Worm (Caenorhabditis elegans) whole organism, young adult: ENCODE measurements around the gene F11E6.8.

Source experiments
- B0035.1 ChIP-seq: sonication (generic microtip); optimal IDR thresholded peaks from 2 replicates; lab custom pipeline; 2016; ENCODE audit warnings: missing genetic modification characterization, mild to moderate bottlenecking, missing compliant biosample characterization, missing genotype, missing genetic modification reagents
- C06A6.2 ChIP-seq: fragments of 200-800 bp; sonication (Bioruptor generic); conservative IDR thresholded peaks from 2 replicates; pipeline ENCODE4 v1.3.6; 2022; ENCODE audit warnings: missing genetic modification characterization, missing compliant biosample characterization
- C17E4.6 ChIP-seq: fragments of 200-800 bp; sonication (Bioruptor generic); IDR thresholded peaks from 2 replicates; pipeline ENCODE4 v1.3.6; 2022; ENCODE audit warnings: missing genetic modification reagents, missing genetic modification characterization, missing compliant biosample characterization
- F37B4.10 ChIP-seq: fragments of 200-800 bp; sonication (Bioruptor generic); IDR thresholded peaks from 2 replicates; pipeline ENCODE4 v1.3.6; 2022; ENCODE audit warnings: missing genetic modification characterization, missing compliant biosample characterization
- F52B5.7 ChIP-seq: sonication (generic microtip); optimal IDR thresholded peaks from 2 replicates; lab custom pipeline; 2016; ENCODE audit warnings: mild to moderate bottlenecking, missing genetic modification characterization, missing compliant biosample characterization
- F55B11.4 ChIP-seq: sonication (generic microtip); optimal IDR thresholded peaks from 2 replicates; lab custom pipeline; 2016; ENCODE audit warnings: missing compliant biosample characterization, missing genetic modification characterization, borderline replicate concordance; ENCODE audit not compliant: insufficient read depth
- T26A5.8 ChIP-seq: sonication (generic microtip); optimal IDR thresholded peaks from 2 replicates; lab custom pipeline; 2016; ENCODE audit warnings: missing genetic modification characterization, missing compliant biosample characterization
- Y53F4B.3 ChIP-seq: fragments of 200-800 bp; sonication (Bioruptor generic); IDR thresholded peaks from 2 replicates; pipeline ENCODE4 v1.3.6; 2022; ENCODE audit warnings: missing genetic modification reagents, missing genetic modification characterization, missing compliant biosample characterization
- Y53G8AR.9 ChIP-seq: fragments of 200-800 bp; sonication (Bioruptor generic); conservative IDR thresholded peaks from 2 replicates; pipeline ENCODE4 v1.3.6; 2022; ENCODE audit warnings: missing genetic modification reagents, missing genetic modification characterization, missing compliant biosample characterization
- Y56A3A.18 ChIP-seq: fragments of 200-800 bp; sonication (Bioruptor generic); IDR thresholded peaks from 2 replicates; pipeline ENCODE4 v1.3.6; 2022; ENCODE audit warnings: missing genetic modification reagents, missing genetic modification characterization, missing compliant biosample characterization
- Y79H2A.3 ChIP-seq: fragments of 200-800 bp; sonication (Bioruptor generic); conservative IDR thresholded peaks from 2 replicates; pipeline ENCODE4 v1.3.6; 2022; ENCODE audit warnings: missing genetic modification reagents, missing genetic modification characterization, missing compliant biosample characterization
- aptf-3 ChIP-seq: fragments of 200-800 bp; sonication (Bioruptor generic); IDR thresholded peaks from 2 replicates; pipeline ENCODE4 v1.3.6; 2022; ENCODE audit warnings: missing genetic modification characterization, missing compliant biosample characterization
- athp-1 ChIP-seq: sonication (generic microtip); optimal IDR thresholded peaks from 2 replicates; lab custom pipeline; 2017; ENCODE audit warnings: mild to moderate bottlenecking, missing genetic modification characterization, missing compliant biosample characterization
- attf-3 ChIP-seq: fragments of 200-800 bp; sonication (Bioruptor generic); conservative IDR thresholded peaks from 2 replicates; pipeline ENCODE4 v1.3.6; 2022; ENCODE audit warnings: missing genetic modification reagents, missing genetic modification characterization, missing compliant biosample characterization
- attf-6 ChIP-seq: fragments of 200-800 bp; sonication (Bioruptor generic); IDR thresholded peaks from 2 replicates; pipeline ENCODE4 v1.3.6; 2022; ENCODE audit warnings: missing genetic modification reagents, missing genetic modification characterization, missing compliant biosample characterization
- bed-2 ChIP-seq: fragments of 200-800 bp; sonication (Bioruptor generic); IDR thresholded peaks from 2 replicates; pipeline ENCODE4 v1.3.6; 2022; ENCODE audit warnings: missing genetic modification reagents, missing genetic modification characterization, missing compliant biosample characterization
- cebp-1 ChIP-seq, 2 experiments: fragments of 200-800 bp in 1 of 2; sonication (Bioruptor generic) in 1 of 2; sonication (generic microtip) in 1 of 2; IDR thresholded peaks in 1 of 2; optimal IDR thresholded peaks in 1 of 2; 2 replicates each; pipeline versions ENCODE4 v1.3.6 to Lab custom; 2017 to 2022; ENCODE audit warnings: missing compliant biosample characterization in 2 of 2, missing genetic modification characterization in 2 of 2, mild to moderate bottlenecking in 1 of 2, missing genetic modification reagents in 1 of 2, moderate library complexity in 1 of 2
- ceh-100 ChIP-seq: fragments of 200-800 bp; sonication (Bioruptor generic); IDR thresholded peaks from 2 replicates; pipeline ENCODE4 v1.3.6; 2022; ENCODE audit warnings: missing genetic modification reagents, missing genetic modification characterization, missing compliant biosample characterization
- egl-18 ChIP-seq: fragments of 200-800 bp; sonication (Bioruptor generic); IDR thresholded peaks from 2 replicates; pipeline ENCODE4 v1.3.6; 2022; ENCODE audit warnings: missing genetic modification reagents, missing genetic modification characterization, missing compliant biosample characterization
- egl-44 ChIP-seq: fragments of 200-800 bp; sonication (Bioruptor generic); IDR thresholded peaks from 2 replicates; pipeline ENCODE4 v1.3.6; 2022; ENCODE audit warnings: missing genetic modification reagents, missing genetic modification characterization, missing compliant biosample characterization
- egrh-3 ChIP-seq: fragments of 200-800 bp; sonication (Bioruptor generic); IDR thresholded peaks from 2 replicates; pipeline ENCODE4 v1.3.6; 2022; ENCODE audit warnings: missing genetic modification reagents, missing genetic modification characterization, missing compliant biosample characterization
- ets-4 ChIP-seq: fragments of 200-800 bp; sonication (Bioruptor generic); optimal IDR thresholded peaks from 2 replicates; lab custom pipeline; 2018; ENCODE audit warnings: mild to moderate bottlenecking, missing genetic modification characterization, missing compliant biosample characterization
- gei-17 ChIP-seq: fragments of 200-800 bp; sonication (Bioruptor generic); optimal IDR thresholded peaks from 2 replicates; lab custom pipeline; 2018; ENCODE audit warnings: mild to moderate bottlenecking, missing genetic modification characterization, missing compliant biosample characterization
- hlh-26 ChIP-seq: fragments of 200-800 bp; sonication (Bioruptor generic); conservative IDR thresholded peaks from 2 replicates; pipeline ENCODE4 v1.3.6; 2022; ENCODE audit warnings: missing genetic modification reagents, missing genetic modification characterization, missing compliant biosample characterization
- hmg-20 ChIP-seq: fragments of 200-800 bp; sonication (Bioruptor generic); IDR thresholded peaks from 2 replicates; pipeline ENCODE4 v1.3.6; 2022; ENCODE audit warnings: missing genetic modification reagents, missing genetic modification characterization, missing compliant biosample characterization
- let-526 ChIP-seq: fragments of 200-800 bp; sonication (Bioruptor generic); IDR thresholded peaks from 2 replicates; pipeline ENCODE4 v1.3.6; 2022; ENCODE audit warnings: missing genetic modification reagents, missing genetic modification characterization, missing compliant biosample characterization
- lin-35 ChIP-seq, 3 experiments: fragments of 150-350 bp in 2 of 3; sonication (generic microtip) in 1 of 3; optimal IDR thresholded peaks; 2 replicates each; lab custom pipeline; 2014 to 2018; ENCODE audit warnings: missing biosample characterization in 3 of 3, missing genetic modification characterization in 3 of 3, missing genetic modification reagents in 3 of 3
- lsy-27 ChIP-seq: sonication (generic microtip); optimal IDR thresholded peaks from 2 replicates; lab custom pipeline; 2017; ENCODE audit warnings: missing genetic modification characterization, mild to moderate bottlenecking, missing compliant biosample characterization, antibody characterized with exemption, missing genotype, borderline replicate concordance; ENCODE audit not compliant: insufficient read depth
- madf-6 ChIP-seq: fragments of 200-800 bp; sonication (Bioruptor generic); IDR thresholded peaks from 2 replicates; pipeline ENCODE4 v1.3.6; 2022; ENCODE audit warnings: missing genetic modification reagents, missing genetic modification characterization, missing compliant biosample characterization
- mel-28 ChIP-seq: sonication (generic microtip); optimal IDR thresholded peaks from 2 replicates; lab custom pipeline; 2016; ENCODE audit warnings: borderline replicate concordance, mild to moderate bottlenecking, missing genetic modification characterization, missing compliant biosample characterization
- mes-4 ChIP-seq: sonication (generic microtip); optimal IDR thresholded peaks from 2 replicates; lab custom pipeline; 2016; ENCODE audit warnings: missing genotype, missing genetic modification characterization, missing compliant biosample characterization
- nfya-2 ChIP-seq: fragments of 200-800 bp; sonication (Bioruptor generic); IDR thresholded peaks from 2 replicates; pipeline ENCODE4 v1.3.6; 2022; ENCODE audit warnings: missing genetic modification reagents, missing genetic modification characterization, missing compliant biosample characterization
- nhr-120 ChIP-seq: fragments of 200-800 bp; sonication (Bioruptor generic); IDR thresholded peaks from 2 replicates; pipeline ENCODE4 v1.3.6; 2022; ENCODE audit warnings: missing genetic modification characterization, missing compliant biosample characterization
- nhr-27 ChIP-seq: fragments of 200-800 bp; sonication (Bioruptor generic); optimal IDR thresholded peaks from 2 replicates; lab custom pipeline; 2018; ENCODE audit warnings: mild to moderate bottlenecking, missing genetic modification characterization, moderate library complexity, missing compliant biosample characterization
- pha-4 ChIP-seq: fragments of 150-350 bp; sonication (generic microtip); optimal IDR thresholded peaks from 2 replicates; lab custom pipeline; 2014; ENCODE audit warnings: missing biosample characterization, missing genetic modification reagents, missing genetic modification characterization
- rec-8 ChIP-seq, 2 experiments: sonication (generic microtip); optimal IDR thresholded peaks; 2 replicates each; lab custom pipeline; 2016; ENCODE audit warnings: mild to moderate bottlenecking in 2 of 2, missing genetic modification characterization in 2 of 2, missing genetic modification reagents in 2 of 2, missing genotype in 2 of 2, missing biosample characterization in 1 of 2, missing compliant biosample characterization in 1 of 2, moderate library complexity in 1 of 2
- repo-1 ChIP-seq: sonication (generic microtip); optimal IDR thresholded peaks from 2 replicates; lab custom pipeline; 2017; ENCODE audit warnings: mild to moderate bottlenecking, missing genetic modification characterization, missing compliant biosample characterization
- sdz-38 ChIP-seq: sonication (generic microtip); optimal IDR thresholded peaks from 2 replicates; lab custom pipeline; 2016; ENCODE audit warnings: missing genotype, missing genetic modification characterization, missing compliant biosample characterization
- snpc-3.4 ChIP-seq: sonication (generic microtip); optimal IDR thresholded peaks from 2 replicates; lab custom pipeline; 2017; ENCODE audit warnings: missing genetic modification characterization, mild to moderate bottlenecking, missing compliant biosample characterization, antibody characterized with exemption, moderate library complexity, missing genotype, missing genetic modification reagents
- snpc-4 ChIP-seq, 5 experiments: fragments of 150-350 bp in 1 of 5; sonication (generic microtip) in 4 of 5; optimal IDR thresholded peaks; 2 replicates each; lab custom pipeline; 2014 to 2018; ENCODE audit warnings: missing genetic modification characterization in 5 of 5, missing biosample characterization in 3 of 5, antibody characterized with exemption in 2 of 5, mild to moderate bottlenecking in 2 of 5, missing compliant biosample characterization in 2 of 5, missing genotype in 2 of 5, moderate library complexity in 2 of 5, missing genetic modification reagents in 1 of 5
- tbp1 ChIP-seq: fragments of 200-800 bp; sonication (Bioruptor generic); optimal IDR thresholded peaks from 2 replicates; lab custom pipeline; 2018; ENCODE audit warnings: mild to moderate bottlenecking, missing genetic modification characterization, missing compliant biosample characterization
- zim-3 ChIP-seq: sonication (generic microtip); optimal IDR thresholded peaks from 2 replicates; lab custom pipeline; 2017; ENCODE audit warnings: mild to moderate bottlenecking, missing genetic modification characterization, moderate library complexity, missing compliant biosample characterization
- ztf-25 ChIP-seq: fragments of 200-800 bp; sonication (Bioruptor generic); IDR thresholded peaks from 2 replicates; pipeline ENCODE4 v1.3.6; 2022; ENCODE audit warnings: missing genetic modification reagents, missing genetic modification characterization, missing compliant biosample characterization
- ztf-6 ChIP-seq: fragments of 200-800 bp; sonication (Bioruptor generic); IDR thresholded peaks from 2 replicates; pipeline ENCODE4 v1.3.6; 2022; ENCODE audit warnings: missing genetic modification reagents, missing genetic modification characterization, missing compliant biosample characterization

F11E6.8 gene

ce11 chrIV:17427423-17427822 is 22.9 kb downstream of the F11E6.8 start, which contains the start of gene C06A12.3:
C06A12.3 (plus strand) TSS chrIV:17427723.
- no peak for TF ChIP-seq F55B11.4 (tag; lab: Kevin White, UChicago)
- TF ChIP-seq cebp-1 (GFP tag; IDR thresholded peaks at IDR 0.05; lab: Robert Waterston, UW) = no peak
- no peak for TF ChIP-seq cebp-1 (tag; optimal IDR thresholded peaks at IDR 0.05; lab: Kevin White, UChicago)
- no peak for TF ChIP-seq T26A5.8 (tag; lab: Kevin White, UChicago)
- no peak for TF ChIP-seq C06A6.2 (GFP tag; lab: Robert Waterston, UW)
- TF ChIP-seq C17E4.6 = no peak
- TF ChIP-seq athp-1 (tag; lab: Kevin White, UChicago) = no peak
- no peak for TF ChIP-seq gei-17 (GFP tag; lab: Kevin White, UChicago)
- TF ChIP-seq bed-2 (GFP tag; lab: Robert Waterston, UW) = no peak
- no peak for TF ChIP-seq attf-6 (GFP tag; lab: Robert Waterston, UW)
- no peak for TF ChIP-seq ztf-6 (GFP tag; lab: Robert Waterston, UW)
- TF ChIP-seq F52B5.7 (tag; lab: Kevin White, UChicago) = no peak
- TF ChIP-seq let-526 (GFP tag; lab: Robert Waterston, UW) = no peak
- TF ChIP-seq Y53F4B.3 (GFP tag; lab: Robert Waterston, UW) = no peak
- no peak for TF ChIP-seq snpc-4 (GFP tag; optimal IDR thresholded peaks at IDR 0.05; lab: Kevin White, UChicago)
- no peak for TF ChIP-seq snpc-4 (tag; optimal IDR thresholded peaks at IDR 0.05; lab: Kevin White, UChicago)
- no peak for TF ChIP-seq lin-35 (GFP tag; optimal IDR thresholded peaks at IDR 0.05; lab: Kevin White, UChicago)
- TF ChIP-seq nhr-27 (tag; lab: Kevin White, UChicago) = no peak
- TF ChIP-seq F37B4.10 = no peak
- TF ChIP-seq, all 124 proteins: peak for 0

- no peak for TF ChIP-seq ets-4 (GFP tag; lab: Kevin White, UChicago)
- no peak for TF ChIP-seq mes-4
- TF ChIP-seq mel-28 (tag; lab: Kevin White, UChicago) = no peak
- no peak for TF ChIP-seq madf-6 (GFP tag; lab: Robert Waterston, UW)
- no peak for TF ChIP-seq pha-4 (tag; lab: Kevin White, UChicago)
- no peak for TF ChIP-seq B0035.1
- no peak for TF ChIP-seq Y56A3A.18 (GFP tag; lab: Robert Waterston, UW)
- TF ChIP-seq egl-18 = no peak
- no peak for TF ChIP-seq aptf-3 (GFP tag; lab: Robert Waterston, UW)
- no peak for TF ChIP-seq rec-8 (tag; optimal IDR thresholded peaks at IDR 0.05; lab: Kevin White, UChicago)
- TF ChIP-seq gei-17 (GFP tag; lab: Kevin White, UChicago) = no peak
- TF ChIP-seq tbp1 (GFP tag; lab: Kevin White, UChicago) = no peak
- no peak for TF ChIP-seq egl-44
Measured at ce11 chrIV:17426970-17427369, 23.4 kb downstream of the F11E6.8 start.

ce11 chrIV:17417723-17418122 is 32.6 kb downstream of the F11E6.8 start, which contains the start of gene npr-26:
npr-26 (minus strand) TSS chrIV:17417823.
- TF ChIP-seq Y79H2A.3 (GFP tag; lab: Robert Waterston, UW) (no peak), repo-1 (no peak)

ce11 chrIV:17413343-17413742 is 37.0 kb downstream of the F11E6.8 start:
- TF ChIP-seq snpc-3.4 (tag; lab: Kevin White, UChicago) (no peak), nhr-120 (GFP tag; lab: Robert Waterston, UW) (no peak), sdz-38 (tag; lab: Kevin White, UChicago) (no peak), zim-3 (no peak), nfya-2 (no peak), lsy-27 (no peak), hmg-20 (GFP tag; lab: Robert Waterston, UW) (no peak), Y53G8AR.9 (GFP tag; lab: Robert Waterston, UW) (no peak), ztf-25 (no peak), ceh-100 (no peak), attf-3 (GFP tag; lab: Robert Waterston, UW) (no peak), hlh-26 (no peak), egrh-3 (no peak)
